Fruit fly (Drosophila melanogaster) whole organism, embryonic: ENCODE results near the gene asl.

Source experiments
- B-H2 ChIP-seq: fragments of 200-800 bp; sonication (Bioruptor generic); optimal IDR thresholded peaks from 2 replicates; lab custom pipeline; 2018; ENCODE audit warnings: missing biosample characterization, mild to moderate bottlenecking, missing genetic modification characterization
- CG10321 ChIP-seq: fragments of 200-800 bp; sonication (Bioruptor generic); IDR thresholded peaks from 2 replicates; pipeline ENCODE4 v1.3.6; 2022; ENCODE audit warnings: missing biosample characterization, missing genetic modification characterization
- CG10543 ChIP-seq: fragments of 200-800 bp; sonication (Bioruptor generic); optimal IDR thresholded peaks from 3 replicates; lab custom pipeline; 2017; ENCODE audit warnings: missing biosample characterization, mild to moderate bottlenecking, missing genetic modification characterization, moderate library complexity
- CG13894 ChIP-seq: fragments of 200-800 bp; sonication (Bioruptor generic); optimal IDR thresholded peaks from 3 replicates; lab custom pipeline; 2018; ENCODE audit warnings: missing biosample characterization, mild to moderate bottlenecking, missing genetic modification characterization, moderate library complexity
- CG15073 ChIP-seq: fragments of 200-800 bp; sonication (Bioruptor generic); optimal IDR thresholded peaks from 2 replicates; lab custom pipeline; 2016; ENCODE audit warnings: missing biosample characterization, missing genetic modification characterization
- CG15514 ChIP-seq: fragments of 200-800 bp; sonication (Bioruptor generic); optimal IDR thresholded peaks from 3 replicates; lab custom pipeline; 2017; ENCODE audit warnings: missing biosample characterization, missing genetic modification characterization, mild to moderate bottlenecking, moderate library complexity, missing genetic modification reagents
- CG16813 ChIP-seq: fragments of 200-800 bp; sonication (Bioruptor generic); IDR thresholded peaks from 3 replicates; pipeline ENCODE4 v1.3.6; 2022; ENCODE audit warnings: missing biosample characterization, missing genetic modification characterization; ENCODE audit not compliant: partially characterized antibody
- CG18764 ChIP-seq: fragments of 200-800 bp; sonication (Bioruptor generic); optimal IDR thresholded peaks from 3 replicates; lab custom pipeline; 2016; ENCODE audit warnings: missing biosample characterization, missing genetic modification characterization
- CG2199 ChIP-seq: fragments of 200-800 bp; sonication (Bioruptor generic); IDR thresholded peaks from 3 replicates; pipeline ENCODE4 v1.3.6; 2022; ENCODE audit warnings: missing biosample characterization, missing genetic modification characterization
- CG3281 ChIP-seq: fragments of 200-800 bp; sonication (Bioruptor generic); optimal IDR thresholded peaks from 3 replicates; lab custom pipeline; 2017; ENCODE audit warnings: missing biosample characterization, mild to moderate bottlenecking, missing genetic modification characterization
- CG34376 ChIP-seq: fragments of 200-800 bp; sonication (Bioruptor generic); optimal IDR thresholded peaks from 2 replicates; lab custom pipeline; 2018; ENCODE audit warnings: missing biosample characterization, mild to moderate bottlenecking, missing genetic modification characterization
- CG3847 ChIP-seq: fragments of 200-800 bp; sonication (Bioruptor generic); IDR thresholded peaks from 2 replicates; pipeline ENCODE4 v1.3.6; 2022; ENCODE audit warnings: missing biosample characterization, missing genetic modification characterization
- CG4617 ChIP-seq: fragments of 200-800 bp; sonication (Bioruptor generic); optimal IDR thresholded peaks from 3 replicates; lab custom pipeline; 2016; ENCODE audit warnings: missing biosample characterization, missing genetic modification characterization, borderline replicate concordance
- CG4707 ChIP-seq: fragments of 200-800 bp; sonication (Bioruptor generic); optimal IDR thresholded peaks from 2 replicates; lab custom pipeline; 2018; ENCODE audit warnings: missing biosample characterization, mild to moderate bottlenecking, missing genetic modification characterization, moderate library complexity
- CG5245 ChIP-seq: fragments of 200-800 bp; sonication (Bioruptor generic); optimal IDR thresholded peaks from 3 replicates; lab custom pipeline; 2016; ENCODE audit warnings: missing biosample characterization, missing genetic modification characterization
- CG6689 ChIP-seq: fragments of 200-800 bp; sonication (Bioruptor generic); IDR thresholded peaks from 2 replicates; pipeline ENCODE4 v1.3.6; 2022; ENCODE audit warnings: missing biosample characterization, missing genetic modification characterization
- CG8290 ChIP-seq, 3 experiments: fragments of 200-800 bp; sonication (Bioruptor generic); optimal IDR thresholded peaks; 2 replicates each; lab custom pipeline; 2016 to 2019; ENCODE audit warnings: missing biosample characterization in 3 of 3, missing genetic modification characterization in 3 of 3, mild to moderate bottlenecking in 2 of 3, moderate library complexity in 1 of 3
- CG8478 ChIP-seq: fragments of >200 bp; optimal IDR thresholded peaks from 2 replicates; lab custom pipeline; 2018
- CG9215 ChIP-seq: fragments of 200-800 bp; sonication (Bioruptor generic); IDR thresholded peaks from 2 replicates; pipeline ENCODE4 v1.3.6; 2022; ENCODE audit warnings: missing biosample characterization, missing genetic modification characterization
- CG9437 ChIP-seq: fragments of 200-800 bp; sonication (Bioruptor generic); optimal IDR thresholded peaks from 2 replicates; lab custom pipeline; 2018; ENCODE audit warnings: missing biosample characterization, mild to moderate bottlenecking, missing genetic modification characterization
- CTCF ChIP-seq: fragments of 200-800 bp; sonication (Bioruptor generic); optimal IDR thresholded peaks from 2 replicates; lab custom pipeline; 2017; ENCODE audit warnings: missing biosample characterization, mild to moderate bottlenecking, missing genetic modification characterization, moderate library complexity
- Deaf1 ChIP-seq: fragments of 200-800 bp; optimal IDR thresholded peaks from 3 replicates; lab custom pipeline; 2019; ENCODE audit warnings: missing biosample characterization, mild to moderate bottlenecking, missing genetic modification characterization, moderate library complexity
- Drgx ChIP-seq: fragments of 200-800 bp; sonication (Bioruptor generic); IDR thresholded peaks from 2 replicates; pipeline ENCODE4 v1.3.6; 2022; ENCODE audit warnings: missing biosample characterization, missing genetic modification characterization
- Elba2 ChIP-seq: fragments of 200-800 bp; sonication (Bioruptor generic); optimal IDR thresholded peaks from 3 replicates; lab custom pipeline; 2016; ENCODE audit warnings: missing biosample characterization, missing genetic modification characterization
- HLHmδ ChIP-seq: fragments of 200-800 bp; sonication (Bioruptor generic); optimal IDR thresholded peaks from 2 replicates; lab custom pipeline; 2018; ENCODE audit warnings: missing biosample characterization, mild to moderate bottlenecking, missing genetic modification characterization, moderate library complexity
- HmgZ ChIP-seq: fragments of 200-800 bp; sonication (Bioruptor generic); optimal IDR thresholded peaks from 2 replicates; lab custom pipeline; 2018; ENCODE audit warnings: missing biosample characterization, mild to moderate bottlenecking, missing genetic modification characterization
- Lim3 ChIP-seq: fragments of 200-800 bp; sonication (Bioruptor generic); IDR thresholded peaks from 2 replicates; pipeline ENCODE4 v1.3.6; 2022; ENCODE audit warnings: missing biosample characterization, missing genetic modification characterization
- MESR4 ChIP-seq: fragments of 200-800 bp; sonication (Bioruptor generic); optimal IDR thresholded peaks from 2 replicates; lab custom pipeline; 2018; ENCODE audit warnings: missing biosample characterization, mild to moderate bottlenecking, missing genetic modification characterization, moderate library complexity
- Med ChIP-seq: fragments of 200-800 bp; sonication (Bioruptor generic); peaks from one replicate; lab custom pipeline; 2016; ENCODE audit warnings: missing biosample characterization, missing genetic modification characterization, mild to moderate bottlenecking, inconsistent platforms, moderate library complexity
- Nf-YC ChIP-seq: fragments of 200-800 bp; optimal IDR thresholded peaks from 3 replicates; lab custom pipeline; 2019; ENCODE audit warnings: missing biosample characterization, mild to moderate bottlenecking, missing genetic modification characterization, moderate library complexity
- Pdp1 ChIP-seq, 2 experiments: fragments of 200-800 bp; sonication (Bioruptor generic); optimal IDR thresholded peaks; 3 replicates each; lab custom pipeline; 2016; ENCODE audit warnings: missing biosample characterization in 2 of 2, missing genetic modification characterization in 2 of 2, mild to moderate bottlenecking in 1 of 2, moderate library complexity in 1 of 2
- Usf ChIP-seq: fragments of 200-800 bp; sonication (Bioruptor generic); optimal IDR thresholded peaks from 2 replicates; lab custom pipeline; 2017; ENCODE audit warnings: missing genotype, missing biosample characterization, missing genetic modification characterization
- YL-1 ChIP-seq: fragments of 200-800 bp; sonication (Bioruptor generic); optimal IDR thresholded peaks from 3 replicates; lab custom pipeline; 2017; ENCODE audit warnings: missing biosample characterization, mild to moderate bottlenecking, missing genetic modification characterization
- cad ChIP-seq: fragments of >200 bp; optimal IDR thresholded peaks from 2 replicates; lab custom pipeline; 2017; ENCODE audit warnings: missing biosample characterization, missing genetic modification characterization
- cas ChIP-seq: fragments of 200-800 bp; sonication (Bioruptor generic); IDR thresholded peaks from 2 replicates; pipeline ENCODE4 v1.3.6; 2022; ENCODE audit warnings: missing biosample characterization, missing genetic modification characterization
- cwo ChIP-seq: fragments of 200-800 bp; sonication (Bioruptor generic); optimal IDR thresholded peaks from 3 replicates; lab custom pipeline; 2017; ENCODE audit warnings: missing biosample characterization, missing genetic modification characterization, mild to moderate bottlenecking, moderate library complexity, missing genetic modification reagents
- fd96Cb ChIP-seq: fragments of 200-800 bp; sonication (Bioruptor generic); optimal IDR thresholded peaks from 2 replicates; lab custom pipeline; 2018; ENCODE audit warnings: missing biosample characterization, mild to moderate bottlenecking, missing genetic modification characterization, moderate library complexity
- ftz-f1 ChIP-seq: fragments of 200-800 bp; sonication (Bioruptor generic); optimal IDR thresholded peaks from 2 replicates; lab custom pipeline; 2016; ENCODE audit warnings: missing biosample characterization, missing genetic modification characterization
- insv ChIP-seq, 2 experiments: fragments of 200-800 bp; sonication (Bioruptor generic); optimal IDR thresholded peaks; 3 replicates each; lab custom pipeline; 2016 to 2018; ENCODE audit warnings: missing biosample characterization in 2 of 2, missing genetic modification characterization in 2 of 2
- jing ChIP-seq: fragments of 200-800 bp; sonication (Bioruptor generic); optimal IDR thresholded peaks from 2 replicates; lab custom pipeline; 2018; ENCODE audit warnings: missing biosample characterization, mild to moderate bottlenecking, missing genetic modification characterization
- lmd ChIP-seq: fragments of 200-800 bp; sonication (Bioruptor generic); IDR thresholded peaks from 2 replicates; pipeline ENCODE4 v1.3.6; 2022; ENCODE audit warnings: missing biosample characterization, missing genetic modification characterization
- mirr ChIP-seq: fragments of 200-800 bp; sonication (Bioruptor generic); optimal IDR thresholded peaks from 3 replicates; lab custom pipeline; 2018; ENCODE audit warnings: missing biosample characterization, mild to moderate bottlenecking, missing genetic modification characterization
- nerfin-2 ChIP-seq: fragments of 200-800 bp; sonication (Bioruptor generic); IDR thresholded peaks from 2 replicates; pipeline ENCODE4 v1.3.6; 2022; ENCODE audit warnings: missing biosample characterization, missing genetic modification characterization; ENCODE audit not compliant: partially characterized antibody
- nom ChIP-seq: fragments of 200-800 bp; sonication (Bioruptor generic); optimal IDR thresholded peaks from 2 replicates; lab custom pipeline; 2017; ENCODE audit warnings: missing biosample characterization, missing genetic modification characterization, mild to moderate bottlenecking, moderate library complexity, missing genetic modification reagents
- odd ChIP-seq: fragments of 200-800 bp; sonication (Bioruptor generic); optimal IDR thresholded peaks from 2 replicates; lab custom pipeline; 2017; ENCODE audit warnings: missing biosample characterization, mild to moderate bottlenecking, missing genetic modification characterization
- phol ChIP-seq: fragments of 200-800 bp; sonication (Bioruptor generic); optimal IDR thresholded peaks from 3 replicates; lab custom pipeline; 2018; ENCODE audit warnings: missing biosample characterization, mild to moderate bottlenecking, missing genetic modification characterization, moderate library complexity
- row ChIP-seq: fragments of 200-800 bp; sonication (Bioruptor generic); IDR thresholded peaks from 3 replicates; pipeline ENCODE4 v1.3.6; 2022; ENCODE audit warnings: missing biosample characterization, missing genetic modification characterization
- sr ChIP-seq: fragments of 200-800 bp; sonication (Bioruptor generic); IDR thresholded peaks from 3 replicates; pipeline ENCODE4 v1.3.6; 2022; ENCODE audit warnings: missing biosample characterization, missing genetic modification characterization
- sug ChIP-seq: fragments of 200-800 bp; optimal IDR thresholded peaks from 2 replicates; lab custom pipeline; 2019; ENCODE audit warnings: missing biosample characterization, mild to moderate bottlenecking, missing genetic modification characterization, moderate library complexity

Gene asl

DNA sequence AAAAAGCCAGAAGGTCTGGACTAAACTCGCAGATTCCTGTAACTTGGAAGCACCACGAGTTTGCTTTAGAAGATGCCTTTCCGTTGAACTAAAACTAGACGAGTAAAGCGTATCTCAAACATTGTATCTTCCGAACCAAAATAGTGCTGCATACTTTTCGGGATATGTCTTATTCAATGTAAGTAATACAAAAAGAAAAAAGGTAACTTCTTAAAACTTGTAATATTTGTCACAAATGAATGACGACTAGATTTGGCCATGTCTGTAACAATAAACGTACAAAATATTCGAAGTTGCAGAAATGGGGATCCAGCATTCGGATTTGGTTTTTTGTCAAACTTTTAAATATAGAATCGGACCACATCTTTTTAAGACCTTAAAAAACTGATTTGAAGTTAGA is 11.5 kb downstream of the asl start:
- TF ChIP-seq CG2199 (GFP tag; lab: Robert Waterston, UW) (peak; percentile 86; the same call in 2 of the 3 replicates), CG4707 (GFP tag; lab: Kevin White, UChicago) (no peak), CG15073 (peak; percentile 73), HLHmδ (no peak), fd96Cb (tag; lab: Kevin White, UChicago) (no peak), Med (GFP tag; lab: Kevin White, UChicago) (peak; percentile 54), odd (GFP tag; lab: Kevin White, UChicago) (no peak), CG9215 (GFP tag; lab: Robert Waterston, UW) (no peak), CG5245 (GFP tag; lab: Kevin White, UChicago) (no peak), CTCF (peak; percentile 11), HmgZ (peak; percentile 33), row (GFP tag; lab: Robert Waterston, UW) (no peak), CG15514 (GFP tag; lab: Kevin White, UChicago) (no peak), CG6689 (no peak), nom (GFP tag; lab: Kevin White, UChicago) (peak; percentile 11)
- TF ChIP-seq, all 482 proteins: peak for 6

DNA sequence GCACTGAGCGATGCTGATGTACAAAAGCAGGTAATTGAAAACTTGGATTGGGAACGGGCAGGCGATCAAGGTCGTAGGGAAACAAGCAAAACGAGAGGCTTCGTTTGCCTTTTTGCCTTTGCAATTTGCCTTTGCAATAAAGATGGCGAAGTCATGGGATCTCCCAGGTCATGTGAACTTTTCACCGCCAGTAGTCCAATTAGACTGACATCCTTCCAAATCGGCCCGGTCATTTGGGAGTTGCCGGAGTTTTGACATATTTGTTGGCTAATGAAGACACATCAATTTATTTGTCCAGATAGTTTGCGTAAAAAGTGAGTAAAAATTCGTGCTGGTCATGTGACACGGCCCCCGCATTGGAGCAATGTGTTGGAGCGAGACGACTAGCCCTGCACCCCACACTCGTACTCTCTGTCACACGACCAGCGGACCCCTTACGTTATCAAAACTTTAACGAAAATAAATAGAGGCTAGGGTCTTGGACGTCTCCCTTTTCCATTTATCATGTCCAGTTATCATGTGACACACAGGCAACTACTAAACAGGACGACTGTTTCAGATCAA is 14.3 kb downstream of the asl start:
- no peak for TF ChIP-seq jing
- peak; percentile 17 for TF ChIP-seq CG8478 (lab: Kevin White, UChicago)
- peak; percentile 96 for TF ChIP-seq CG10321 (GFP tag; lab: Robert Waterston, UW)
- no peak for TF ChIP-seq CG13894 (tag; lab: Kevin White, UChicago)
- peak; percentile 63 for TF ChIP-seq Nf-YC
- no peak for TF ChIP-seq lmd (GFP tag; lab: Robert Waterston, UW)
- TF ChIP-seq HmgZ, result peak; percentile 31
- TF ChIP-seq YL-1 (GFP tag; lab: Kevin White, UChicago), result peak; percentile 78
- TF ChIP-seq cwo (GFP tag; lab: Kevin White, UChicago), result peak; percentile 79
- no peak for TF ChIP-seq cas
- peak; percentile 13 for TF ChIP-seq MESR4 (GFP tag; lab: Kevin White, UChicago)
- peak; percentile 28 for TF ChIP-seq B-H2 (GFP tag; lab: Kevin White, UChicago)
- no peak for TF ChIP-seq Drgx (GFP tag; lab: Robert Waterston, UW)
- TF ChIP-seq sug, result peak; percentile 57
- peak; percentile 24 for TF ChIP-seq mirr
- TF ChIP-seq CG3847 (GFP tag; lab: Robert Waterston, UW), result no peak
- TF ChIP-seq Usf (GFP tag; lab: Kevin White, UChicago), result peak; percentile 91
- no peak for TF ChIP-seq CG15514 (GFP tag; lab: Kevin White, UChicago)
- peak; percentile 71 for TF ChIP-seq Elba2
- peak; percentile 73 for TF ChIP-seq Med (GFP tag; lab: Kevin White, UChicago)
- peak; percentile 41 for TF ChIP-seq Deaf1 (tag; lab: Kevin White, UChicago)
- peak; percentile 47 for TF ChIP-seq CG4617 (GFP tag; lab: Kevin White, UChicago)
- peak; percentile 43 to 88 for TF ChIP-seq insv (GFP tag; optimal IDR thresholded peaks at IDR 0.05; lab: Kevin White, UChicago)
- TF ChIP-seq CG9437 (GFP tag; lab: Kevin White, UChicago), result peak; percentile 97
- peak; percentile 5 for TF ChIP-seq CG34376 (GFP tag; lab: Kevin White, UChicago)
- TF ChIP-seq CG10543 (GFP tag; lab: Kevin White, UChicago), result peak; percentile 13
- no peak for TF ChIP-seq CG8290 (GFP tag; optimal IDR thresholded peaks at IDR 0.05; lab: Kevin White, UChicago)
- peak in 1 of 2 experiments; percentile 19 for TF ChIP-seq CG8290 (tag; optimal IDR thresholded peaks at IDR 0.05; lab: Kevin White, UChicago)
- peak; percentile 28 for TF ChIP-seq phol
- TF ChIP-seq cad (GFP tag; lab: Kevin White, UChicago), result peak; percentile 39
- TF ChIP-seq Pdp1 (GFP tag; optimal IDR thresholded peaks at IDR 0.05; lab: Kevin White, UChicago), result peak in 1 of 2 experiments; percentile 64
- peak; percentile 63 for TF ChIP-seq ftz-f1 (GFP tag; lab: Kevin White, UChicago)
- no peak for TF ChIP-seq CG18764 (GFP tag; lab: Kevin White, UChicago)
- TF ChIP-seq CG3281 (GFP tag; lab: Kevin White, UChicago), result peak; percentile 3
- no peak for TF ChIP-seq Lim3 (GFP tag; lab: Robert Waterston, UW)
- TF ChIP-seq nerfin-2, result 0 out of 2 replicates have a peak, but pooled peaks have one; percentile 28
- TF ChIP-seq CG16813 (GFP tag; lab: Robert Waterston, UW), result no peak
- TF ChIP-seq sr (GFP tag; lab: Robert Waterston, UW), result peak; percentile 67; the same call in 2 of the 3 replicates
